Fruit fly (Drosophila melanogaster) whole organism, embryonic: ENCODE data around the gene CG17376.

Experiments
- CG10267 ChIP-seq: fragments of 200-800 bp; sonication (Bioruptor generic); optimal IDR thresholded peaks from 2 replicates; lab custom pipeline; 2018; ENCODE audit warnings: missing biosample characterization, mild to moderate bottlenecking, missing genetic modification characterization, moderate library complexity
- CG10274 ChIP-seq: fragments of 200-800 bp; sonication (Bioruptor generic); optimal IDR thresholded peaks from 3 replicates; lab custom pipeline; 2017; ENCODE audit warnings: missing biosample characterization, mild to moderate bottlenecking, missing genetic modification characterization
- CG11398 ChIP-seq: fragments of 200-800 bp; sonication (Bioruptor generic); optimal IDR thresholded peaks from 2 replicates; lab custom pipeline; 2016; ENCODE audit warnings: missing biosample characterization, missing genetic modification characterization
- CG11504 ChIP-seq: fragments of 200-800 bp; sonication (Bioruptor generic); optimal IDR thresholded peaks from 3 replicates; lab custom pipeline; 2019; ENCODE audit warnings: missing biosample characterization, mild to moderate bottlenecking, missing genetic modification characterization, moderate library complexity
- CG12155 ChIP-seq: fragments of 200-800 bp; sonication (Bioruptor generic); optimal IDR thresholded peaks from 3 replicates; lab custom pipeline; 2016; ENCODE audit warnings: missing biosample characterization, missing genetic modification characterization
- CG14667 ChIP-seq: fragments of 200-800 bp; sonication (Bioruptor generic); IDR thresholded peaks from 2 replicates; pipeline ENCODE4 v1.3.6; 2022; ENCODE audit warnings: missing biosample characterization, missing genetic modification characterization
- CG14710 ChIP-seq: fragments of 200-800 bp; sonication (Bioruptor generic); optimal IDR thresholded peaks from 3 replicates; lab custom pipeline; 2019; ENCODE audit warnings: missing biosample characterization, mild to moderate bottlenecking, missing genetic modification characterization, moderate library complexity
- CG1529 ChIP-seq: fragments of 200-800 bp; sonication (Bioruptor generic); optimal IDR thresholded peaks from 3 replicates; lab custom pipeline; 2018; ENCODE audit warnings: missing biosample characterization, missing genetic modification characterization
- CG17328 ChIP-seq: fragments of 200-800 bp; sonication (Bioruptor generic); IDR thresholded peaks from 2 replicates; pipeline ENCODE4 v1.3.6; 2022; ENCODE audit warnings: missing biosample characterization, missing genetic modification characterization
- CG17361 ChIP-seq: fragments of 200-800 bp; sonication (Bioruptor generic); IDR thresholded peaks from 3 replicates; pipeline ENCODE4 v1.3.6; 2022; ENCODE audit warnings: missing biosample characterization, missing genetic modification characterization
- CG17568 ChIP-seq: fragments of 200-800 bp; sonication (Bioruptor generic); optimal IDR thresholded peaks from 2 replicates; lab custom pipeline; 2018; ENCODE audit warnings: missing biosample characterization, mild to moderate bottlenecking, missing genetic modification characterization, moderate library complexity
- CG18619 ChIP-seq: fragments of 200-800 bp; sonication (Bioruptor generic); optimal IDR thresholded peaks from 3 replicates; lab custom pipeline; 2017; ENCODE audit warnings: missing biosample characterization, mild to moderate bottlenecking, missing genetic modification characterization
- CG2678 ChIP-seq: fragments of 200-800 bp; sonication (Bioruptor generic); optimal IDR thresholded peaks from 3 replicates; lab custom pipeline; 2019; ENCODE audit warnings: missing biosample characterization, mild to moderate bottlenecking, missing genetic modification characterization, moderate library complexity
- CG34422 ChIP-seq: fragments of 200-800 bp; sonication (Bioruptor generic); IDR thresholded peaks from 3 replicates; pipeline ENCODE4 v1.3.6; 2022; ENCODE audit warnings: missing biosample characterization, missing genetic modification characterization
- CG4424 ChIP-seq: fragments of 200-800 bp; sonication (Bioruptor generic); optimal IDR thresholded peaks from 3 replicates; lab custom pipeline; 2016; ENCODE audit warnings: missing biosample characterization, missing genetic modification characterization
- CG4820 ChIP-seq: fragments of 200-800 bp; sonication (Bioruptor generic); optimal IDR thresholded peaks from 3 replicates; lab custom pipeline; 2016; ENCODE audit warnings: missing biosample characterization, missing genetic modification characterization
- CG6254 ChIP-seq: fragments of 200-800 bp; sonication (Bioruptor generic); optimal IDR thresholded peaks from 3 replicates; lab custom pipeline; 2017; ENCODE audit warnings: mild to moderate bottlenecking, missing biosample characterization, missing genetic modification reagents, missing genetic modification characterization
- CG7357 ChIP-seq: fragments of 200-800 bp; sonication (Bioruptor generic); IDR thresholded peaks from 3 replicates; pipeline ENCODE4 v1.3.6; 2022; ENCODE audit warnings: missing biosample characterization, missing genetic modification characterization
- CG9437 ChIP-seq: fragments of 200-800 bp; sonication (Bioruptor generic); optimal IDR thresholded peaks from 2 replicates; lab custom pipeline; 2018; ENCODE audit warnings: missing biosample characterization, mild to moderate bottlenecking, missing genetic modification characterization
- CG9932 ChIP-seq: fragments of 200-800 bp; sonication (Bioruptor generic); IDR thresholded peaks from 2 replicates; pipeline ENCODE4 v1.3.6; 2022; ENCODE audit warnings: missing biosample characterization, missing genetic modification characterization
- Dip3 ChIP-seq: fragments of 200-800 bp; sonication (Bioruptor generic); optimal IDR thresholded peaks from 3 replicates; lab custom pipeline; 2016; ENCODE audit warnings: missing biosample characterization, missing genetic modification characterization
- Dll ChIP-seq: fragments of 200-800 bp; sonication (Bioruptor generic); IDR thresholded peaks from 4 replicates; pipeline ENCODE4 v1.3.6; 2022; ENCODE audit warnings: missing biosample characterization, missing genetic modification characterization; ENCODE audit not compliant: partially characterized antibody
- NC2α ChIP-seq: fragments of 200-800 bp; sonication (Bioruptor generic); optimal IDR thresholded peaks from 2 replicates; lab custom pipeline; 2016; ENCODE audit warnings: missing biosample characterization, missing genetic modification characterization
- Oli ChIP-seq: fragments of 200-800 bp; sonication (Bioruptor generic); optimal IDR thresholded peaks from 2 replicates; lab custom pipeline; 2018; ENCODE audit warnings: missing biosample characterization, mild to moderate bottlenecking, missing genetic modification characterization, moderate library complexity
- Opbp ChIP-seq: fragments of 200-800 bp; sonication (Bioruptor generic); IDR thresholded peaks from 3 replicates; pipeline ENCODE4 v1.3.6; 2022; ENCODE audit warnings: missing biosample characterization, missing genetic modification characterization; ENCODE audit not compliant: partially characterized antibody
- PHDP ChIP-seq: fragments of 200-800 bp; sonication (Bioruptor generic); optimal IDR thresholded peaks from 3 replicates; lab custom pipeline; 2018; ENCODE audit warnings: missing biosample characterization, mild to moderate bottlenecking, missing genetic modification characterization, moderate library complexity
- Ptx1 ChIP-seq: fragments of 200-800 bp; sonication (Bioruptor generic); IDR thresholded peaks from 2 replicates; pipeline ENCODE4 v1.3.6; 2022; ENCODE audit warnings: missing biosample characterization, missing genetic modification characterization
- cad ChIP-seq: fragments of >200 bp; optimal IDR thresholded peaks from 2 replicates; lab custom pipeline; 2017; ENCODE audit warnings: missing biosample characterization, missing genetic modification characterization
- chm ChIP-seq: fragments of 200-800 bp; sonication (Bioruptor generic); IDR thresholded peaks from 2 replicates; pipeline ENCODE4 v1.3.6; 2022; ENCODE audit warnings: missing biosample characterization, missing genetic modification characterization
- dmrt99B ChIP-seq: fragments of 200-800 bp; sonication (Bioruptor generic); optimal IDR thresholded peaks from 2 replicates; lab custom pipeline; 2018; ENCODE audit warnings: missing biosample characterization, mild to moderate bottlenecking, missing genetic modification characterization, moderate library complexity
- fd96Cb ChIP-seq: fragments of 200-800 bp; sonication (Bioruptor generic); optimal IDR thresholded peaks from 2 replicates; lab custom pipeline; 2018; ENCODE audit warnings: missing biosample characterization, mild to moderate bottlenecking, missing genetic modification characterization, moderate library complexity
- gem ChIP-seq: fragments of 200-800 bp; sonication (Bioruptor generic); optimal IDR thresholded peaks from 2 replicates; lab custom pipeline; 2019; ENCODE audit warnings: missing biosample characterization, mild to moderate bottlenecking, missing genetic modification characterization, moderate library complexity
- grau ChIP-seq: fragments of 200-800 bp; optimal IDR thresholded peaks from 3 replicates; lab custom pipeline; 2019; ENCODE audit warnings: missing biosample characterization, mild to moderate bottlenecking, missing genetic modification characterization, moderate library complexity
- ind ChIP-seq: fragments of 200-800 bp; sonication (Bioruptor generic); optimal IDR thresholded peaks from 3 replicates; lab custom pipeline; 2016; ENCODE audit warnings: missing biosample characterization, missing genetic modification characterization
- lbe ChIP-seq: fragments of 200-800 bp; sonication (Bioruptor generic); optimal IDR thresholded peaks from 2 replicates; lab custom pipeline; 2016; ENCODE audit warnings: missing biosample characterization, mild to moderate bottlenecking, missing genetic modification characterization
- mam ChIP-seq: fragments of 200-800 bp; sonication (Bioruptor generic); optimal IDR thresholded peaks from 3 replicates; lab custom pipeline; 2016; ENCODE audit warnings: missing biosample characterization, missing genetic modification characterization
- nmo ChIP-seq: fragments of 200-800 bp; sonication (Bioruptor generic); optimal IDR thresholded peaks from 2 replicates; lab custom pipeline; 2018; ENCODE audit warnings: missing biosample characterization, mild to moderate bottlenecking, missing genetic modification characterization, moderate library complexity
- pan ChIP-seq, 4 experiments: fragments of >200 bp in 3 of 4; fragments of 200-800 bp in 1 of 4; sonication (Bioruptor generic) in 1 of 4; optimal IDR thresholded peaks in 3 of 4; IDR thresholded peaks in 1 of 4; 2 replicates each; pipeline versions ENCODE4 v1.3.6 to Lab custom; 2017 to 2022; ENCODE audit warnings: missing biosample characterization in 2 of 4, missing genetic modification characterization in 2 of 4, mixed read lengths in 1 of 4
- row ChIP-seq: fragments of 200-800 bp; sonication (Bioruptor generic); IDR thresholded peaks from 3 replicates; pipeline ENCODE4 v1.3.6; 2022; ENCODE audit warnings: missing biosample characterization, missing genetic modification characterization
- salm ChIP-seq: fragments of 200-800 bp; sonication (Bioruptor generic); optimal IDR thresholded peaks from 2 replicates; lab custom pipeline; 2018; ENCODE audit warnings: missing biosample characterization, mild to moderate bottlenecking, missing genetic modification characterization
- sd ChIP-seq: fragments of 200-800 bp; sonication (Bioruptor generic); optimal IDR thresholded peaks from 3 replicates; lab custom pipeline; 2018; ENCODE audit warnings: missing biosample characterization, mild to moderate bottlenecking, missing genetic modification characterization, moderate library complexity
- sens ChIP-seq: fragments of 200-800 bp; sonication (Bioruptor generic); peaks from one replicate; lab custom pipeline; 2016; ENCODE audit warnings: missing biosample characterization, missing genetic modification characterization
- sens-2 ChIP-seq: fragments of 200-800 bp; sonication (Bioruptor generic); IDR thresholded peaks from 2 replicates; pipeline ENCODE4 v1.3.6; 2022; ENCODE audit warnings: missing biosample characterization, missing genetic modification characterization
- sim ChIP-seq: fragments of 200-800 bp; sonication (Bioruptor generic); IDR thresholded peaks from 2 replicates; pipeline ENCODE4 v1.3.6; 2022; ENCODE audit warnings: missing biosample characterization, missing genetic modification characterization
- stwl ChIP-seq: fragments of 200-800 bp; sonication (Bioruptor generic); optimal IDR thresholded peaks from 3 replicates; lab custom pipeline; 2018; ENCODE audit warnings: missing biosample characterization, mild to moderate bottlenecking, missing genetic modification characterization, moderate library complexity
- sug ChIP-seq: fragments of 200-800 bp; optimal IDR thresholded peaks from 2 replicates; lab custom pipeline; 2019; ENCODE audit warnings: missing biosample characterization, mild to moderate bottlenecking, missing genetic modification characterization, moderate library complexity
- vfl ChIP-seq: fragments of 200-800 bp; sonication (Bioruptor generic); optimal IDR thresholded peaks from 2 replicates; lab custom pipeline; 2016; ENCODE audit warnings: missing biosample characterization, missing genetic modification characterization
- vvl ChIP-seq: fragments of 200-800 bp; sonication (Bioruptor generic); IDR thresholded peaks from 2 replicates; pipeline ENCODE4 v1.3.6; 2022; ENCODE audit warnings: missing biosample characterization, missing genetic modification characterization

Gene CG17376

dm6 chr2L:6819230-6820049 is 18.7 kb upstream of the CG17376 start (continued):
- no peak for TF ChIP-seq Opbp
- TF ChIP-seq sd (tag; lab: Kevin White, UChicago), result peak; percentile 58
- TF ChIP-seq CG14667, result 0 out of 2 replicates have a peak, but pooled peaks have one; percentile 9
- TF ChIP-seq Oli (tag; lab: Kevin White, UChicago), result peak; percentile 36
- TF ChIP-seq CG10267 (tag; lab: Kevin White, UChicago), result peak; percentile 30
- TF ChIP-seq CG10274 (GFP tag; lab: Kevin White, UChicago), result peak; percentile 94
- TF ChIP-seq NC2α (GFP tag; lab: Kevin White, UChicago), result no peak
- peak; percentile 6 for TF ChIP-seq CG9437 (GFP tag; lab: Kevin White, UChicago)
- TF ChIP-seq gem (tag; lab: Kevin White, UChicago), result peak; percentile 66
- no peak for TF ChIP-seq CG11398 (GFP tag; lab: Kevin White, UChicago)
- TF ChIP-seq CG17361 (GFP tag; lab: Robert Waterston, UW), result peak; percentile 63; the same call in 2 of the 3 replicates
- TF ChIP-seq CG34422 (GFP tag; lab: Robert Waterston, UW), result peak; percentile 33; the same call in 1 of the 3 replicates
- TF ChIP-seq CG17328, result no peak
- peak; percentile 22 for TF ChIP-seq PHDP (tag; lab: Kevin White, UChicago)
- no peak for TF ChIP-seq vfl
- TF ChIP-seq sens (GFP tag; lab: Kevin White, UChicago), result peak; percentile 90
- peak; percentile 66 for TF ChIP-seq nmo (GFP tag; lab: Kevin White, UChicago)
- peak; percentile 10 for TF ChIP-seq ind
- no peak for TF ChIP-seq lbe (GFP tag; lab: Kevin White, UChicago)
- TF ChIP-seq CG2678, result peak; percentile 67
- TF ChIP-seq sim (GFP tag; lab: Robert Waterston, UW), result no peak
- peak; percentile 57 for TF ChIP-seq CG4424
- TF ChIP-seq CG11504 (tag; lab: Kevin White, UChicago), result peak; percentile 55
- TF ChIP-seq sug (tag; lab: Kevin White, UChicago), result peak; percentile 71
- TF ChIP-seq CG4820 (GFP tag; lab: Kevin White, UChicago), result peak; percentile 27
- peak; percentile 24 for TF ChIP-seq dmrt99B (tag; lab: Kevin White, UChicago)
- TF ChIP-seq chm, result 0 out of 2 replicates have a peak, but pooled peaks have one; percentile 18
- peak; percentile 6 for TF ChIP-seq CG1529 (GFP tag; lab: Kevin White, UChicago)
- no peak for TF ChIP-seq cad
- TF ChIP-seq sens-2 (GFP tag; lab: Robert Waterston, UW), result peak; percentile 95
- TF ChIP-seq CG12155 (GFP tag; lab: Kevin White, UChicago), result peak; percentile 19
- TF ChIP-seq CG14710 (tag; lab: Kevin White, UChicago), result peak; percentile 32
- TF ChIP-seq CG6254 (GFP tag; lab: Kevin White, UChicago), result peak; percentile 37
- TF ChIP-seq vvl, result no peak
- TF ChIP-seq CG7357 (GFP tag; lab: Robert Waterston, UW), result 0 out of 3 replicates have a peak, but pooled peaks have one; percentile 27
- TF ChIP-seq CG9932, result 0 out of 2 replicates have a peak, but pooled peaks have one; percentile 23
- TF ChIP-seq pan (optimal IDR thresholded peaks at IDR 0.05; lab: Kevin White, UChicago), result no peak
- TF ChIP-seq pan (GFP tag; optimal IDR thresholded peaks at IDR 0.05 in 1 of 2, IDR thresholded peaks at IDR 0.05 in 1 of 2), result peak in 1 of 2 experiments; percentile 4
- peak; percentile 29; the same call in 1 of the 2 replicates for TF ChIP-seq Ptx1 (GFP tag; lab: Robert Waterston, UW)
- TF ChIP-seq salm, result peak; percentile 83
- peak; percentile 60 for TF ChIP-seq grau
- peak; percentile 27 for TF ChIP-seq CG18619 (GFP tag; lab: Kevin White, UChicago)
- peak; percentile 4 for TF ChIP-seq mam
- TF ChIP-seq Dip3 (GFP tag; lab: Kevin White, UChicago), result peak; percentile 21
- peak; percentile 68 for TF ChIP-seq row (GFP tag; lab: Robert Waterston, UW)
- no peak for TF ChIP-seq Dll (GFP tag; lab: Robert Waterston, UW)
- no peak for TF ChIP-seq CG17568 (GFP tag; lab: Kevin White, UChicago)
- TF ChIP-seq fd96Cb, result peak; percentile 51
- TF ChIP-seq stwl, result no peak
